Worm (Caenorhabditis elegans) whole organism, late embryonic: ENCODE measurements around the gene gsp-1.

Experiments
- ceh-18 ChIP-seq: sonication (generic microtip); optimal IDR thresholded peaks from 2 replicates; lab custom pipeline; 2016; ENCODE audit warnings: missing genetic modification characterization, missing compliant biosample characterization
- che-1 ChIP-seq: sonication (generic microtip); optimal IDR thresholded peaks from 2 replicates; lab custom pipeline; 2016; ENCODE audit warnings: mild to moderate bottlenecking, missing genetic modification characterization, missing compliant biosample characterization
- dmd-4 ChIP-seq: sonication (generic microtip); optimal IDR thresholded peaks from 2 replicates; lab custom pipeline; 2016; ENCODE audit warnings: borderline replicate concordance, missing genetic modification characterization, missing compliant biosample characterization
- dve-1 ChIP-seq: sonication (generic microtip); optimal IDR thresholded peaks from 2 replicates; lab custom pipeline; 2017; ENCODE audit warnings: antibody characterized with exemption, mild to moderate bottlenecking, missing genetic modification characterization, missing compliant biosample characterization
- ets-4 ChIP-seq: sonication (generic microtip); optimal IDR thresholded peaks from 2 replicates; lab custom pipeline; 2016; ENCODE audit warnings: missing genetic modification characterization, missing compliant biosample characterization
- fkh-10 ChIP-seq: fragments of 150-350 bp; optimal IDR thresholded peaks from 2 replicates; lab custom pipeline; 2014; ENCODE audit warnings: missing biosample characterization, missing genetic modification reagents, missing genetic modification characterization
- hlh-6 ChIP-seq: sonication (generic microtip); optimal IDR thresholded peaks from 2 replicates; lab custom pipeline; 2016; ENCODE audit warnings: missing genotype, missing genetic modification characterization, missing compliant biosample characterization
- nfya-1 ChIP-seq: sonication (generic microtip); optimal IDR thresholded peaks from 2 replicates; lab custom pipeline; 2017; ENCODE audit warnings: missing genetic modification characterization, mild to moderate bottlenecking, missing compliant biosample characterization, antibody characterized with exemption, moderate library complexity
- pqm-1 ChIP-seq: sonication (generic microtip); optimal IDR thresholded peaks from 2 replicates; lab custom pipeline; 2016; ENCODE audit warnings: missing genetic modification characterization, missing compliant biosample characterization
- pros-1 ChIP-seq: fragments of 150-350 bp; optimal IDR thresholded peaks from 2 replicates; lab custom pipeline; 2014; ENCODE audit warnings: missing biosample characterization, missing genetic modification reagents, missing genetic modification characterization
- rnt-1 ChIP-seq: sonication (generic microtip); optimal IDR thresholded peaks from 2 replicates; lab custom pipeline; 2016; ENCODE audit warnings: missing genetic modification characterization, missing compliant biosample characterization
- tbx-2 ChIP-seq: sonication (generic microtip); optimal IDR thresholded peaks from 2 replicates; lab custom pipeline; 2016; ENCODE audit warnings: missing genetic modification characterization, missing compliant biosample characterization

DNA sequence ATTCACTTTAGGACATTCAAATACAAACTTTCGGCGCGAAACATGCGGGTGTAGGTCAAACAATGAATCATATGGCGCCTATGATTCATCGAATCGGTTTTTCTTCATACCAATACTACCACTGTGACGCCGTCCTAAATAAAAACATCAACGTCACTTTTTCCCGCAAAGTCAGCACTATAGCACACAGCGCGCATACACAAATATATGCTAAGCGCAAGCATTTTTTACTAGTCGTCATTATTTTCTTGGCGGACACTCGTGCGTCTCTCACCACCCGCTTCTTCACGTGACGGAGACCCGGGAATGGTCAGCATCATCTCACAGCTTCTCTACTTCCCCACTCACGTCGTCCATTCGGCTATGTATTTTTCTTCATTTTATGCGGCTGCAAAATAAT is 41.0 kb downstream of the gsp-1 start:
- TF ChIP-seq fkh-10 (no peak), dve-1 (tag; lab: Kevin White, UChicago) (no peak), pros-1 (no peak), nfya-1 (tag; lab: Kevin White, UChicago) (no peak), pqm-1 (tag; lab: Kevin White, UChicago) (no peak), hlh-6 (tag; lab: Kevin White, UChicago) (no peak), dmd-4 (no peak), tbx-2 (no peak), ceh-18 (no peak), rnt-1 (no peak), ets-4 (tag; lab: Kevin White, UChicago) (no peak), che-1 (tag; lab: Kevin White, UChicago) (no peak)
